Fruit fly (Drosophila melanogaster) whole organism, embryonic: ENCODE results near the gene aqz.

Experiments
- CG10543 ChIP-seq: fragments of 200-800 bp; sonication (Bioruptor generic); optimal IDR thresholded peaks from 3 replicates; lab custom pipeline; 2017; ENCODE audit warnings: missing biosample characterization, mild to moderate bottlenecking, missing genetic modification characterization, moderate library complexity
- CG10654 ChIP-seq: fragments of 200-800 bp; sonication (Bioruptor generic); optimal IDR thresholded peaks from 2 replicates; lab custom pipeline; 2016; ENCODE audit warnings: missing biosample characterization, missing genetic modification characterization
- CG11456 ChIP-seq: fragments of 200-800 bp; sonication (Bioruptor generic); IDR thresholded peaks from 3 replicates; pipeline ENCODE4 v1.3.6; 2022; ENCODE audit warnings: missing biosample characterization, missing genetic modification characterization
- CG11723 ChIP-seq: fragments of 200-800 bp; sonication (Bioruptor generic); optimal IDR thresholded peaks from 2 replicates; lab custom pipeline; 2017; ENCODE audit warnings: missing biosample characterization, mild to moderate bottlenecking, missing genetic modification characterization
- CG12219 ChIP-seq: fragments of 200-800 bp; sonication (Bioruptor generic); optimal IDR thresholded peaks from 3 replicates; lab custom pipeline; 2018; ENCODE audit warnings: missing biosample characterization, mild to moderate bottlenecking, missing genetic modification characterization
- CG12769 ChIP-seq: fragments of 200-800 bp; sonication (Bioruptor generic); optimal IDR thresholded peaks from 2 replicates; lab custom pipeline; 2019; ENCODE audit warnings: missing biosample characterization, mild to moderate bottlenecking, missing genetic modification characterization, moderate library complexity
- CG12942 ChIP-seq: fragments of 200-800 bp; sonication (Bioruptor generic); optimal IDR thresholded peaks from 3 replicates; lab custom pipeline; 2016; ENCODE audit warnings: missing biosample characterization, missing genetic modification characterization
- CG14710 ChIP-seq: fragments of 200-800 bp; sonication (Bioruptor generic); optimal IDR thresholded peaks from 3 replicates; lab custom pipeline; 2019; ENCODE audit warnings: missing biosample characterization, mild to moderate bottlenecking, missing genetic modification characterization, moderate library complexity
- CG14860 ChIP-seq: fragments of 200-800 bp; sonication (Bioruptor generic); IDR thresholded peaks from 3 replicates; pipeline ENCODE4 v1.3.6; 2022; ENCODE audit warnings: missing biosample characterization, missing genetic modification characterization; ENCODE audit not compliant: partially characterized antibody
- CG1529 ChIP-seq: fragments of 200-800 bp; sonication (Bioruptor generic); optimal IDR thresholded peaks from 3 replicates; lab custom pipeline; 2018; ENCODE audit warnings: missing biosample characterization, missing genetic modification characterization
- CG17361 ChIP-seq: fragments of 200-800 bp; sonication (Bioruptor generic); IDR thresholded peaks from 3 replicates; pipeline ENCODE4 v1.3.6; 2022; ENCODE audit warnings: missing biosample characterization, missing genetic modification characterization
- CG30403 ChIP-seq: fragments of 200-800 bp; sonication (Bioruptor generic); optimal IDR thresholded peaks from 3 replicates; lab custom pipeline; 2016; ENCODE audit warnings: missing biosample characterization, missing genetic modification characterization
- CG31365 ChIP-seq: fragments of 200-800 bp; sonication (Bioruptor generic); optimal IDR thresholded peaks from 2 replicates; lab custom pipeline; 2018; ENCODE audit warnings: missing biosample characterization, mild to moderate bottlenecking, missing genetic modification characterization
- CG3163 ChIP-seq: fragments of 200-800 bp; sonication (Bioruptor generic); optimal IDR thresholded peaks from 3 replicates; lab custom pipeline; 2016; ENCODE audit warnings: missing biosample characterization, missing genetic modification characterization
- CG33213 ChIP-seq: fragments of 200-800 bp; sonication (Bioruptor generic); optimal IDR thresholded peaks from 3 replicates; lab custom pipeline; 2016; ENCODE audit warnings: missing biosample characterization, missing genetic modification characterization
- CG5953 ChIP-seq: fragments of 200-800 bp; sonication (Bioruptor generic); IDR thresholded peaks from 2 replicates; pipeline ENCODE4 v1.3.6; 2022; ENCODE audit warnings: missing biosample characterization, missing genetic modification characterization
- CG7963 ChIP-seq: fragments of 200-800 bp; sonication (Bioruptor generic); IDR thresholded peaks from 3 replicates; pipeline ENCODE4 v1.3.6; 2022; ENCODE audit warnings: missing biosample characterization, missing genetic modification characterization; ENCODE audit not compliant: partially characterized antibody
- Dek ChIP-seq: fragments of 200-800 bp; sonication (Bioruptor generic); optimal IDR thresholded peaks from 3 replicates; lab custom pipeline; 2019; ENCODE audit warnings: missing biosample characterization, mild to moderate bottlenecking, missing genetic modification characterization, moderate library complexity
- Fer1 ChIP-seq: fragments of 200-800 bp; sonication (Bioruptor generic); optimal IDR thresholded peaks from 2 replicates; lab custom pipeline; 2017; ENCODE audit warnings: missing biosample characterization, mild to moderate bottlenecking, missing genetic modification characterization
- Fer3 ChIP-seq: fragments of 200-800 bp; sonication (Bioruptor generic); optimal IDR thresholded peaks from 2 replicates; lab custom pipeline; 2018; ENCODE audit warnings: missing biosample characterization, mild to moderate bottlenecking, missing genetic modification characterization, moderate library complexity
- HHEX ChIP-seq: fragments of 200-800 bp; sonication (Bioruptor generic); optimal IDR thresholded peaks from 3 replicates; lab custom pipeline; 2017; ENCODE audit warnings: missing biosample characterization, mild to moderate bottlenecking, missing genetic modification characterization, missing genetic modification reagents
- HLH54F ChIP-seq: fragments of 200-800 bp; sonication (Bioruptor generic); optimal IDR thresholded peaks from 3 replicates; lab custom pipeline; 2016; ENCODE audit warnings: missing biosample characterization, missing genetic modification characterization
- HLHmδ ChIP-seq: fragments of 200-800 bp; sonication (Bioruptor generic); optimal IDR thresholded peaks from 2 replicates; lab custom pipeline; 2018; ENCODE audit warnings: missing biosample characterization, mild to moderate bottlenecking, missing genetic modification characterization, moderate library complexity
- HmgD ChIP-seq: fragments of 200-800 bp; sonication (Bioruptor generic); optimal IDR thresholded peaks from 3 replicates; lab custom pipeline; 2016; ENCODE audit warnings: missing biosample characterization, missing genetic modification characterization
- Hr3 ChIP-seq: fragments of 200-800 bp; sonication (Bioruptor generic); optimal IDR thresholded peaks from 3 replicates; lab custom pipeline; 2016; ENCODE audit warnings: missing biosample characterization, missing genetic modification characterization
- Lpt ChIP-seq: fragments of >200 bp; optimal IDR thresholded peaks from 2 replicates; lab custom pipeline; 2018; ENCODE audit warnings: missing biosample characterization, missing genetic modification characterization
- NC2β ChIP-seq: fragments of 200-800 bp; sonication (Bioruptor generic); optimal IDR thresholded peaks from 2 replicates; lab custom pipeline; 2016; ENCODE audit warnings: missing biosample characterization, missing genetic modification characterization
- Oaz ChIP-seq: fragments of 200-800 bp; sonication (Bioruptor generic); IDR thresholded peaks from 2 replicates; pipeline ENCODE4 v1.3.6; 2022; ENCODE audit warnings: missing biosample characterization, missing genetic modification characterization
- Poxn ChIP-seq: fragments of 200-800 bp; sonication (Bioruptor generic); IDR thresholded peaks from 2 replicates; pipeline ENCODE4 v1.3.6; 2022; ENCODE audit warnings: missing biosample characterization, missing genetic modification characterization
- Sry-β ChIP-seq: fragments of 200-800 bp; sonication (Bioruptor generic); optimal IDR thresholded peaks from 2 replicates; lab custom pipeline; 2018; ENCODE audit warnings: missing biosample characterization, mild to moderate bottlenecking, missing genetic modification characterization, moderate library complexity
- Xbp1 ChIP-seq: fragments of 200-800 bp; sonication (Bioruptor generic); optimal IDR thresholded peaks from 3 replicates; lab custom pipeline; 2016; ENCODE audit warnings: missing biosample characterization, mild to moderate bottlenecking, missing genetic modification characterization
- Xrp1 ChIP-seq: fragments of 200-800 bp; sonication (Bioruptor generic); IDR thresholded peaks from 2 replicates; pipeline ENCODE4 v1.3.6; 2022; ENCODE audit warnings: missing biosample characterization, missing genetic modification characterization
- aop ChIP-seq: fragments of 200-800 bp; sonication (Bioruptor generic); IDR thresholded peaks from 2 replicates; pipeline ENCODE4 v1.3.6; 2022; ENCODE audit warnings: missing biosample characterization, missing genetic modification characterization
- cato ChIP-seq: fragments of 200-800 bp; sonication (Bioruptor generic); optimal IDR thresholded peaks from 2 replicates; lab custom pipeline; 2016; ENCODE audit warnings: missing biosample characterization, missing genetic modification characterization, borderline replicate concordance
- cg ChIP-seq: fragments of 200-800 bp; sonication (Bioruptor generic); optimal IDR thresholded peaks from 3 replicates; lab custom pipeline; 2019; ENCODE audit warnings: missing biosample characterization, mild to moderate bottlenecking, missing genetic modification characterization, moderate library complexity
- chif ChIP-seq, 2 experiments: fragments of 200-800 bp; sonication (Bioruptor generic); optimal IDR thresholded peaks; 3 replicates each; lab custom pipeline; 2016; ENCODE audit warnings: missing biosample characterization in 2 of 2, missing genetic modification characterization in 2 of 2
- dm ChIP-seq: fragments of 200-800 bp; sonication (Bioruptor generic); optimal IDR thresholded peaks from 3 replicates; lab custom pipeline; 2016; ENCODE audit warnings: missing biosample characterization, missing genetic modification characterization
- gcm2 ChIP-seq: fragments of 200-800 bp; sonication (Bioruptor generic); optimal IDR thresholded peaks from 2 replicates; lab custom pipeline; 2016; ENCODE audit warnings: missing biosample characterization, missing genetic modification characterization
- grau ChIP-seq: fragments of 200-800 bp; optimal IDR thresholded peaks from 3 replicates; lab custom pipeline; 2019; ENCODE audit warnings: missing biosample characterization, mild to moderate bottlenecking, missing genetic modification characterization, moderate library complexity
- gsb-n ChIP-seq: fragments of 200-800 bp; sonication (Bioruptor generic); optimal IDR thresholded peaks from 3 replicates; lab custom pipeline; 2018; ENCODE audit warnings: missing biosample characterization, mild to moderate bottlenecking, missing genetic modification characterization
- kay ChIP-seq: fragments of 200-800 bp; sonication (Bioruptor generic); optimal IDR thresholded peaks from 2 replicates; lab custom pipeline; 2016; ENCODE audit warnings: missing biosample characterization, missing genetic modification characterization
- lbe ChIP-seq: fragments of 200-800 bp; sonication (Bioruptor generic); optimal IDR thresholded peaks from 2 replicates; lab custom pipeline; 2016; ENCODE audit warnings: missing biosample characterization, mild to moderate bottlenecking, missing genetic modification characterization
- nau ChIP-seq: fragments of 200-800 bp; sonication (Bioruptor generic); optimal IDR thresholded peaks from 3 replicates; lab custom pipeline; 2017; ENCODE audit warnings: missing biosample characterization, mild to moderate bottlenecking, missing genetic modification characterization, missing genetic modification reagents
- otp ChIP-seq: fragments of 200-800 bp; sonication (Bioruptor generic); IDR thresholded peaks from 3 replicates; pipeline ENCODE4, ENCODE4 v1.3.6; 2022; ENCODE audit warnings: missing biosample characterization, missing genetic modification characterization
- ro ChIP-seq: fragments of 200-800 bp; sonication (Bioruptor generic); IDR thresholded peaks from 2 replicates; pipeline ENCODE4 v1.3.6; 2022; ENCODE audit warnings: missing biosample characterization, missing genetic modification characterization
- row ChIP-seq: fragments of 200-800 bp; sonication (Bioruptor generic); IDR thresholded peaks from 3 replicates; pipeline ENCODE4 v1.3.6; 2022; ENCODE audit warnings: missing biosample characterization, missing genetic modification characterization
- scrt ChIP-seq: fragments of 200-800 bp; sonication (Bioruptor generic); optimal IDR thresholded peaks from 2 replicates; lab custom pipeline; 2018; ENCODE audit warnings: missing biosample characterization, mild to moderate bottlenecking, missing genetic modification characterization, moderate library complexity
- sisA ChIP-seq: fragments of 200-800 bp; sonication (Bioruptor generic); IDR thresholded peaks from 2 replicates; pipeline ENCODE4 v1.3.6; 2022; ENCODE audit warnings: missing biosample characterization, missing genetic modification characterization
- slou ChIP-seq: fragments of 200-800 bp; sonication (Bioruptor generic); optimal IDR thresholded peaks from 3 replicates; lab custom pipeline; 2016; ENCODE audit warnings: missing biosample characterization, missing genetic modification characterization
- yki ChIP-seq: fragments of >200 bp; optimal IDR thresholded peaks from 3 replicates; lab custom pipeline; 2018
- zf30C ChIP-seq: fragments of 200-800 bp; sonication (Bioruptor generic); optimal IDR thresholded peaks from 3 replicates; lab custom pipeline; 2018; ENCODE audit warnings: missing biosample characterization, mild to moderate bottlenecking, missing genetic modification characterization

Gene aqz

dm6 chr3R:8846154-8846648, 25.7 kb upstream of the aqz start (continued):
- TF ChIP-seq CG3163 (GFP tag; lab: Kevin White, UChicago) (peak; percentile 52), CG31365 (tag; lab: Kevin White, UChicago) (peak; percentile 70), scrt (GFP tag; lab: Kevin White, UChicago) (peak; percentile 57), CG33213 (GFP tag; lab: Kevin White, UChicago) (peak; percentile 58), CG17361 (peak; percentile 20; the same call in 1 of the 3 replicates), CG11723 (GFP tag; lab: Kevin White, UChicago) (peak; percentile 46), kay (peak; percentile 12), row (GFP tag; lab: Robert Waterston, UW) (peak; percentile 10; the same call in 1 of the 3 replicates), lbe (GFP tag; lab: Kevin White, UChicago) (peak; percentile 23), CG12219 (peak; percentile 63), CG11456 (GFP tag; lab: Robert Waterston, UW) (no peak), Xrp1 (GFP tag; lab: Robert Waterston, UW) (peak; percentile 54), CG12769 (peak; percentile 82), Dek (tag; lab: Kevin White, UChicago) (peak; percentile 19), aop (GFP tag; lab: Robert Waterston, UW) (0 out of 2 replicates have a peak, but pooled peaks have one; percentile 43), Xbp1 (GFP tag; lab: Kevin White, UChicago) (peak; percentile 16), Hr3 (GFP tag; lab: Kevin White, UChicago) (no peak), zf30C (GFP tag; lab: Kevin White, UChicago) (peak; percentile 40), CG7963 (GFP tag; lab: Robert Waterston, UW) (no peak), gsb-n (peak; percentile 64), slou (GFP tag; lab: Kevin White, UChicago) (no peak), Poxn (GFP tag; lab: Robert Waterston, UW) (no peak), CG5953 (no peak), CG1529 (GFP tag; lab: Kevin White, UChicago) (peak; percentile 65), CG30403 (GFP tag; lab: Kevin White, UChicago) (no peak), Fer1 (GFP tag; lab: Kevin White, UChicago) (peak; percentile 75), ro (no peak), Fer3 (tag; lab: Kevin White, UChicago) (peak; percentile 49), nau (GFP tag; lab: Kevin White, UChicago) (peak; percentile 58), dm (GFP tag; lab: Kevin White, UChicago) (peak; percentile 34), sisA (GFP tag; lab: Robert Waterston, UW) (no peak), CG10543 (GFP tag; lab: Kevin White, UChicago) (peak; percentile 85), HLH54F (peak; percentile 10), CG10654 (GFP tag; lab: Kevin White, UChicago) (no peak), gcm2 (GFP tag; lab: Kevin White, UChicago) (peak; percentile 33), chif (GFP tag; optimal IDR thresholded peaks at IDR 0.05; lab: Kevin White, UChicago) (peak; percentile 7 to 53), cato (GFP tag; lab: Kevin White, UChicago) (no peak), cg (peak; percentile 98), HHEX (GFP tag; lab: Kevin White, UChicago) (peak; percentile 73), otp (GFP tag; lab: Robert Waterston, UW) (peak; percentile 87), grau (tag; lab: Kevin White, UChicago) (peak; percentile 52), Sry-β (GFP tag; lab: Kevin White, UChicago) (no peak), Lpt (GFP tag; lab: Kevin White, UChicago) (no peak), CG12942 (GFP tag; lab: Kevin White, UChicago) (no peak), NC2β (GFP tag; lab: Kevin White, UChicago) (peak; percentile 65), HmgD (GFP tag; lab: Kevin White, UChicago) (peak; percentile 10), CG14710 (peak; percentile 47), CG14860 (GFP tag; lab: Robert Waterston, UW) (no peak), yki (lab: Kevin White, UChicago) (no peak), Oaz (GFP tag; lab: Robert Waterston, UW) (no peak), HLHmδ (GFP tag; lab: Kevin White, UChicago) (peak; percentile 93)
